Worm (Caenorhabditis elegans): ENCODE results near the gene C43D7.4.

C43D7.4 gene

ce11 chrV:19288073-19288805 is 34.0 kb downstream of the C43D7.4 start, which contains the start of the genes F55C9.3 and fbxb-57:
Gene F55C9.3, minus strand, starts transcription at chrV:19288173.
Gene fbxb-57, plus strand, starts transcription at chrV:19288755.
- TF ChIP-seq ama-1 (optimal IDR thresholded peaks at IDR 0.05) (no peak), mdl-1 (tag; optimal IDR thresholded peaks at IDR 0.05) (no peak), efl-3 (GFP tag; optimal IDR thresholded peaks at IDR 0.05) (no peak), vab-15 (tag; optimal IDR thresholded peaks at IDR 0.05) (no peak), sptf-1 (tag; optimal IDR thresholded peaks at IDR 0.05) (no peak), lin-13 (GFP tag; optimal IDR thresholded peaks at IDR 0.05) (no peak), pqm-1 (tag; optimal IDR thresholded peaks at IDR 0.05) (no peak), nhr-77 (tag; optimal IDR thresholded peaks at IDR 0.05) (no peak), egl-13 (tag; optimal IDR thresholded peaks at IDR 0.05) (no peak), nhr-237 (tag; optimal IDR thresholded peaks at IDR 0.05) (no peak), sox-4 (tag; optimal IDR thresholded peaks at IDR 0.05) (no peak), snpc-4 (tag; optimal IDR thresholded peaks at IDR 0.05) (no peak), irx-1 (tag; optimal IDR thresholded peaks at IDR 0.05) (no peak), elt-2 (tag; optimal IDR thresholded peaks at IDR 0.05) (no peak), sup-37 (GFP tag; optimal IDR thresholded peaks at IDR 0.05) (no peak), fkh-8 (tag; optimal IDR thresholded peaks at IDR 0.05) (no peak), ztf-4 (tag; optimal IDR thresholded peaks at IDR 0.05) (no peak)

ce11 chrV:19285921-19286320 is 36.4 kb downstream of the C43D7.4 start:
- TF ChIP-seq ceh-90 (tag; optimal IDR thresholded peaks at IDR 0.05) (no peak), fkh-10 (GFP tag; optimal IDR thresholded peaks at IDR 0.05) (no peak), sup-37 (GFP tag; optimal IDR thresholded peaks at IDR 0.05) (no peak), efl-1 (optimal IDR thresholded peaks at IDR 0.05) (no peak), efl-1 (GFP tag; optimal IDR thresholded peaks at IDR 0.05 in 1 of 2) (no peak), ces-1 (GFP tag; optimal IDR thresholded peaks at IDR 0.05) (no peak), unc-98 (GFP tag; IDR thresholded peaks at IDR 0.05) (no peak), fkh-4 (tag; optimal IDR thresholded peaks at IDR 0.05; ENCODE audit: borderline replicate concordance) (no peak), zag-1 (tag; optimal IDR thresholded peaks at IDR 0.05) (no peak), swsn-7 (tag; optimal IDR thresholded peaks at IDR 0.05) (no peak), nhr-76 (tag; optimal IDR thresholded peaks at IDR 0.05) (no peak), pag-3 (tag; optimal IDR thresholded peaks at IDR 0.05; ENCODE audit: borderline replicate concordance, insufficient read depth) (no peak), rnt-1 (tag; optimal IDR thresholded peaks at IDR 0.05) (no peak), mef-2 (tag; optimal IDR thresholded peaks at IDR 0.05) (no peak), aha-1 (tag; optimal IDR thresholded peaks at IDR 0.05) (no peak), elt-2 (tag; optimal IDR thresholded peaks at IDR 0.05) (no peak)

- TF ChIP-seq tbx-2 (tag; optimal IDR thresholded peaks at IDR 0.05) (no peak), unc-98 (GFP tag; IDR thresholded peaks at IDR 0.05) (no peak), pag-3 (tag; optimal IDR thresholded peaks at IDR 0.05; ENCODE audit: borderline replicate concordance, insufficient read depth) (no peak), ztf-11 (tag; optimal IDR thresholded peaks at IDR 0.05) (no peak), nhr-85 (tag) (no peak), fos-1 (tag; optimal IDR thresholded peaks at IDR 0.05) (no peak), unc-30 (tag; optimal IDR thresholded peaks at IDR 0.05) (no peak), lin-13 (GFP tag; optimal IDR thresholded peaks at IDR 0.05) (no peak), nhr-237 (tag; optimal IDR thresholded peaks at IDR 0.05) (no peak), ceh-90 (tag; optimal IDR thresholded peaks at IDR 0.05) (no peak), lin-15B (tag; optimal IDR thresholded peaks at IDR 0.05) (no peak), egl-13 (tag; optimal IDR thresholded peaks at IDR 0.05) (no peak), ceh-63 (GFP tag; optimal IDR thresholded peaks at IDR 0.05) (no peak), tlp-1 (tag; optimal IDR thresholded peaks at IDR 0.05) (no peak), lir-3 (tag; optimal IDR thresholded peaks at IDR 0.05; ENCODE audit: poor library complexity) (no peak), fkh-4 (tag; optimal IDR thresholded peaks at IDR 0.05; ENCODE audit: borderline replicate concordance) (no peak), hlh-17 (GFP tag; optimal IDR thresholded peaks at IDR 0.05; ENCODE audit: borderline replicate concordance) (no peak), fkh-10 (GFP tag; optimal IDR thresholded peaks at IDR 0.05) (no peak), pqm-1 (tag; optimal IDR thresholded peaks at IDR 0.05) (no peak)
These were observed 40.0 kb downstream of the C43D7.4 start, which contains the start of gene fbxb-117 for ce11 chrV:19282314-19282713. Gene fbxb-117, plus strand, starts transcription at chrV:19282614.
